Worm (Caenorhabditis elegans) whole organism, young adult: Measurements from ENCODE around the gene lias-1.

Source experiments
- B0261.1 ChIP-seq: sonication (generic microtip); optimal IDR thresholded peaks from 2 replicates; lab custom pipeline; 2016; ENCODE audit warnings: mild to moderate bottlenecking, missing genetic modification characterization, moderate library complexity, missing compliant biosample characterization
- F22D6.2 ChIP-seq: sonication (generic microtip); optimal IDR thresholded peaks from 2 replicates; lab custom pipeline; 2016; ENCODE audit warnings: mild to moderate bottlenecking, missing genetic modification characterization, missing compliant biosample characterization
- F23B12.7 ChIP-seq: sonication (generic microtip); optimal IDR thresholded peaks from 2 replicates; lab custom pipeline; 2017; ENCODE audit warnings: missing genetic modification characterization, mild to moderate bottlenecking, missing compliant biosample characterization, antibody characterized with exemption, moderate library complexity; ENCODE audit not compliant: insufficient read depth
- F33H1.4 ChIP-seq: fragments of 200-800 bp; sonication (Bioruptor generic); IDR thresholded peaks from 2 replicates; pipeline ENCODE4 v1.3.6; 2022; ENCODE audit warnings: missing genetic modification reagents, missing genetic modification characterization, missing compliant biosample characterization
- F52B5.7 ChIP-seq: sonication (generic microtip); optimal IDR thresholded peaks from 2 replicates; lab custom pipeline; 2016; ENCODE audit warnings: mild to moderate bottlenecking, missing genetic modification characterization, missing compliant biosample characterization
- K11D2.4 ChIP-seq: fragments of 200-800 bp; sonication (Bioruptor generic); IDR thresholded peaks from 2 replicates; pipeline ENCODE4 v1.3.6; 2022; ENCODE audit warnings: missing genetic modification reagents, missing genetic modification characterization, missing compliant biosample characterization
- K12H6.12 ChIP-seq: fragments of 200-800 bp; sonication (Bioruptor generic); optimal IDR thresholded peaks from 2 replicates; lab custom pipeline; 2018; ENCODE audit warnings: mild to moderate bottlenecking, missing genetic modification characterization, missing compliant biosample characterization
- Y56A3A.18 ChIP-seq: fragments of 200-800 bp; sonication (Bioruptor generic); IDR thresholded peaks from 2 replicates; pipeline ENCODE4 v1.3.6; 2022; ENCODE audit warnings: missing genetic modification reagents, missing genetic modification characterization, missing compliant biosample characterization
- ama-1 ChIP-seq, 3 experiments: fragments of 150-350 bp in 1 of 3; sonication (generic microtip) in 2 of 3; optimal IDR thresholded peaks; 2 replicates each; lab custom pipeline; 2014 to 2018; ENCODE audit warnings: missing biosample characterization in 2 of 3, missing genetic modification characterization in 2 of 3, missing genetic modification reagents in 2 of 3
- aptf-2 ChIP-seq: fragments of 200-800 bp; sonication (Bioruptor generic); conservative IDR thresholded peaks from 2 replicates; pipeline ENCODE4 v1.3.6; 2022; ENCODE audit warnings: missing genetic modification reagents, missing genetic modification characterization, missing compliant biosample characterization
- attf-5 ChIP-seq: fragments of 200-800 bp; sonication (Bioruptor generic); optimal IDR thresholded peaks from 2 replicates; lab custom pipeline; 2018; ENCODE audit warnings: mild to moderate bottlenecking, missing genetic modification characterization, missing compliant biosample characterization
- cebp-1 ChIP-seq, 2 experiments: fragments of 200-800 bp in 1 of 2; sonication (Bioruptor generic) in 1 of 2; sonication (generic microtip) in 1 of 2; IDR thresholded peaks in 1 of 2; optimal IDR thresholded peaks in 1 of 2; 2 replicates each; pipeline versions ENCODE4 v1.3.6 to Lab custom; 2017 to 2022; ENCODE audit warnings: missing compliant biosample characterization in 2 of 2, missing genetic modification characterization in 2 of 2, mild to moderate bottlenecking in 1 of 2, missing genetic modification reagents in 1 of 2, moderate library complexity in 1 of 2
- ceh-27 ChIP-seq: fragments of 200-800 bp; sonication (Bioruptor generic); optimal IDR thresholded peaks from 2 replicates; lab custom pipeline; 2018; ENCODE audit warnings: mild to moderate bottlenecking, missing genetic modification characterization, moderate library complexity, missing compliant biosample characterization
- ceh-40 ChIP-seq: fragments of 200-800 bp; sonication (Bioruptor generic); IDR thresholded peaks from 2 replicates; pipeline ENCODE4 v1.3.6; 2022; ENCODE audit warnings: missing genetic modification characterization, missing compliant biosample characterization
- ceh-79 ChIP-seq: sonication (generic microtip); optimal IDR thresholded peaks from 2 replicates; lab custom pipeline; 2017; ENCODE audit warnings: mild to moderate bottlenecking, missing genetic modification characterization, missing compliant biosample characterization
- ceh-91 ChIP-seq: fragments of 200-800 bp; sonication (Bioruptor generic); IDR thresholded peaks from 2 replicates; pipeline ENCODE4 v1.3.6; 2022; ENCODE audit warnings: missing genetic modification reagents, missing genetic modification characterization, missing compliant biosample characterization
- die-1 ChIP-seq: sonication (generic microtip); optimal IDR thresholded peaks from 2 replicates; lab custom pipeline; 2016; ENCODE audit warnings: missing genotype, mild to moderate bottlenecking, missing genetic modification characterization, missing compliant biosample characterization
- dpff-1 ChIP-seq: sonication (generic microtip); optimal IDR thresholded peaks from 2 replicates; lab custom pipeline; 2017; ENCODE audit warnings: mild to moderate bottlenecking, missing genetic modification characterization, missing compliant biosample characterization
- efl-1 ChIP-seq: fragments of 150-350 bp; optimal IDR thresholded peaks from 2 replicates; lab custom pipeline; 2014; ENCODE audit warnings: missing biosample characterization, missing genetic modification reagents, missing genetic modification characterization
- egl-18 ChIP-seq: fragments of 200-800 bp; sonication (Bioruptor generic); IDR thresholded peaks from 2 replicates; pipeline ENCODE4 v1.3.6; 2022; ENCODE audit warnings: missing genetic modification reagents, missing genetic modification characterization, missing compliant biosample characterization
- fkh-3 ChIP-seq: sonication (generic microtip); optimal IDR thresholded peaks from 2 replicates; lab custom pipeline; 2016; ENCODE audit warnings: mild to moderate bottlenecking, missing genetic modification characterization, missing compliant biosample characterization
- gei-17 ChIP-seq: fragments of 200-800 bp; sonication (Bioruptor generic); optimal IDR thresholded peaks from 2 replicates; lab custom pipeline; 2018; ENCODE audit warnings: mild to moderate bottlenecking, missing genetic modification characterization, missing compliant biosample characterization
- hlh-26 ChIP-seq: fragments of 200-800 bp; sonication (Bioruptor generic); conservative IDR thresholded peaks from 2 replicates; pipeline ENCODE4 v1.3.6; 2022; ENCODE audit warnings: missing genetic modification reagents, missing genetic modification characterization, missing compliant biosample characterization
- lin-26 ChIP-seq: fragments of 200-800 bp; sonication (Bioruptor generic); IDR thresholded peaks from 2 replicates; pipeline ENCODE4 v1.3.6; 2022; ENCODE audit warnings: missing genetic modification reagents, missing genetic modification characterization, missing compliant biosample characterization
- lin-40 ChIP-seq: sonication (generic microtip); optimal IDR thresholded peaks from 2 replicates; lab custom pipeline; 2016; ENCODE audit warnings: missing genetic modification characterization, mild to moderate bottlenecking, missing compliant biosample characterization, missing genotype, missing genetic modification reagents
- lin-54 ChIP-seq: fragments of 200-800 bp; sonication (Bioruptor generic); optimal IDR thresholded peaks from 2 replicates; lab custom pipeline; 2018; ENCODE audit warnings: mild to moderate bottlenecking, missing genetic modification characterization, missing compliant biosample characterization
- madf-3 ChIP-seq: fragments of 200-800 bp; sonication (Bioruptor generic); IDR thresholded peaks from 2 replicates; pipeline ENCODE4 v1.3.6; 2022; ENCODE audit warnings: missing genetic modification reagents, missing genetic modification characterization, missing compliant biosample characterization
- madf-8 ChIP-seq: fragments of 200-800 bp; sonication (Bioruptor generic); conservative IDR thresholded peaks from 2 replicates; pipeline ENCODE4 v1.3.6; 2022; ENCODE audit warnings: missing genetic modification reagents, missing genetic modification characterization, missing compliant biosample characterization
- mxl-1 ChIP-seq: sonication (generic microtip); optimal IDR thresholded peaks from 2 replicates; lab custom pipeline; 2016; ENCODE audit warnings: missing genetic modification characterization, missing compliant biosample characterization
- nhr-120 ChIP-seq: fragments of 200-800 bp; sonication (Bioruptor generic); IDR thresholded peaks from 2 replicates; pipeline ENCODE4 v1.3.6; 2022; ENCODE audit warnings: missing genetic modification characterization, missing compliant biosample characterization
- nhr-179 ChIP-seq: sonication (generic microtip); optimal IDR thresholded peaks from 2 replicates; lab custom pipeline; 2016; ENCODE audit warnings: mild to moderate bottlenecking, missing genetic modification characterization, missing compliant biosample characterization
- pbrm-1 ChIP-seq: fragments of 200-800 bp; sonication (Bioruptor generic); IDR thresholded peaks from 2 replicates; pipeline ENCODE4 v1.3.6; 2022; ENCODE audit warnings: missing genetic modification reagents, missing genetic modification characterization, missing compliant biosample characterization
- rcor-1 ChIP-seq: fragments of 200-800 bp; sonication (Bioruptor generic); IDR thresholded peaks from 2 replicates; pipeline ENCODE4 v1.3.6; 2022; ENCODE audit warnings: missing genetic modification reagents, missing genetic modification characterization, missing compliant biosample characterization
- rpc-1 ChIP-seq, 2 experiments: fragments of 150-350 bp in 1 of 2; sonication (generic microtip) in 1 of 2; optimal IDR thresholded peaks; 2 replicates each; lab custom pipeline; 2014 to 2018; ENCODE audit warnings: missing biosample characterization in 1 of 2, missing genetic modification characterization in 1 of 2, missing genetic modification reagents in 1 of 2, missing genotype in 1 of 2
- snpc-1.1 ChIP-seq: sonication (generic microtip); optimal IDR thresholded peaks from 2 replicates; lab custom pipeline; 2017; ENCODE audit warnings: missing genetic modification characterization, mild to moderate bottlenecking, missing compliant biosample characterization, antibody characterized with exemption, moderate library complexity, missing genotype, missing genetic modification reagents; ENCODE audit not compliant: insufficient read depth
- snpc-1.3 ChIP-seq: sonication (generic microtip); optimal IDR thresholded peaks from 2 replicates; lab custom pipeline; 2017; ENCODE audit warnings: missing genetic modification characterization, mild to moderate bottlenecking, missing compliant biosample characterization, antibody characterized with exemption, moderate library complexity, missing genotype, missing genetic modification reagents; ENCODE audit not compliant: insufficient read depth
- sptf-2 ChIP-seq: fragments of 200-800 bp; sonication (Bioruptor generic); optimal IDR thresholded peaks from 2 replicates; lab custom pipeline; 2018; ENCODE audit warnings: mild to moderate bottlenecking, missing genetic modification characterization, missing compliant biosample characterization
- zfh-2 ChIP-seq: fragments of 200-800 bp; sonication (Bioruptor generic); conservative IDR thresholded peaks from 2 replicates; pipeline ENCODE4 v1.3.6; 2022; ENCODE audit warnings: missing genetic modification reagents, missing genetic modification characterization, missing compliant biosample characterization
- ztf-28 ChIP-seq: fragments of 200-800 bp; sonication (Bioruptor generic); IDR thresholded peaks from 2 replicates; pipeline ENCODE4 v1.3.6; 2022; ENCODE audit warnings: missing genetic modification reagents, missing genetic modification characterization, missing compliant biosample characterization
- ztf-3 ChIP-seq: fragments of 200-800 bp; sonication (Bioruptor generic); optimal IDR thresholded peaks from 2 replicates; lab custom pipeline; 2018; ENCODE audit warnings: mild to moderate bottlenecking, missing genetic modification characterization, missing compliant biosample characterization
- ztf-6 ChIP-seq: fragments of 200-800 bp; sonication (Bioruptor generic); IDR thresholded peaks from 2 replicates; pipeline ENCODE4 v1.3.6; 2022; ENCODE audit warnings: missing genetic modification reagents, missing genetic modification characterization, missing compliant biosample characterization

The lias-1 gene

ce11 chrIII:3543071-3543470 lies 38.2 kb upstream of the lias-1 start:
- TF ChIP-seq ztf-6 (GFP tag; lab: Robert Waterston, UW) (no peak), mxl-1 (no peak), cebp-1 (GFP tag; IDR thresholded peaks at IDR 0.05; lab: Robert Waterston, UW) (no peak), cebp-1 (tag; optimal IDR thresholded peaks at IDR 0.05; lab: Kevin White, UChicago) (peak; percentile 44), ceh-79 (tag; lab: Kevin White, UChicago) (no peak), B0261.1 (tag; lab: Kevin White, UChicago) (no peak), ceh-91 (GFP tag; lab: Robert Waterston, UW) (no peak)

ce11 chrIII:3542105-3542504 lies 37.2 kb upstream of the lias-1 start:
- TF ChIP-seq cebp-1 (GFP tag; IDR thresholded peaks at IDR 0.05; lab: Robert Waterston, UW) (0 out of 2 replicates have a peak, but pooled peaks have one; percentile 26), cebp-1 (tag; optimal IDR thresholded peaks at IDR 0.05; lab: Kevin White, UChicago) (peak; percentile 85), zfh-2 (peak; percentile 86), efl-1 (GFP tag; lab: Kevin White, UChicago) (no peak), die-1 (tag; lab: Kevin White, UChicago) (no peak), madf-3 (GFP tag; lab: Robert Waterston, UW) (no peak), gei-17 (GFP tag; lab: Kevin White, UChicago) (no peak)

ce11 chrIII:3541539-3541938 lies 36.6 kb upstream of the lias-1 start, which contains the start of gene ben-1:
Gene ben-1, minus strand, starts transcription at chrIII:3541639.
- no peak for TF ChIP-seq hlh-26 (GFP tag; lab: Robert Waterston, UW)
- TF ChIP-seq pbrm-1 (GFP tag; lab: Robert Waterston, UW) = no peak
- no peak for TF ChIP-seq sptf-2 (GFP tag; lab: Kevin White, UChicago)
- TF ChIP-seq ama-1 (optimal IDR thresholded peaks at IDR 0.05; lab: Kevin White, UChicago) = no peak
- no peak for TF ChIP-seq ama-1 (GFP tag; optimal IDR thresholded peaks at IDR 0.05; lab: Kevin White, UChicago)
- TF ChIP-seq Y56A3A.18 (GFP tag; lab: Robert Waterston, UW) = no peak

DNA sequence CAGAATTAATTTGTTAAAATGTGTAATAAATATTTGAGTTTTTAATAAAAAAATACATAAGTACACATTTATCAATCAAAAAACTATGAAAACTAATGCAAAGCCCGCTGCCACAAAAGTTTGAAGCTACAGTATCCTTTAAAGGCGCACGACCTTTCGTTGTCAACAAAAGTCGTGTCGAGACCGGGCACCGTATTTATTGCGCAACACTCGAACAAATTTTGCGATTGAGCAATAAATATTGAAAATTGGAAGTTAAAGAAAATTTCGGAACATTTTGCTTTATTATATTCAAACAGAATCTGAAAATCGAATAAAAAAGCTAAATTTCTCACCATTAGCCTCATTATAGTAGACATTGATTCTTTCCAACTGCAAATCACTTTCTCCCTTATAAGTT lies 36.2 kb upstream of the lias-1 start:
- TF ChIP-seq F33H1.4 = no peak
- no peak for TF ChIP-seq ztf-28 (GFP tag; lab: Robert Waterston, UW)
- no peak for TF ChIP-seq snpc-1.1 (tag; lab: Kevin White, UChicago)
- TF ChIP-seq rcor-1 = no peak
- TF ChIP-seq aptf-2 (GFP tag; lab: Robert Waterston, UW) = no peak
- TF ChIP-seq madf-8 (GFP tag; lab: Robert Waterston, UW) = no peak
- TF ChIP-seq snpc-1.3 = no peak
- TF ChIP-seq fkh-3 = no peak
- no peak for TF ChIP-seq dpff-1 (tag; lab: Kevin White, UChicago)
- TF ChIP-seq F22D6.2 (tag; lab: Kevin White, UChicago) = no peak
- TF ChIP-seq lin-40 (tag; lab: Kevin White, UChicago) = no peak
- no peak for TF ChIP-seq K11D2.4 (GFP tag; lab: Robert Waterston, UW)

ce11 chrIII:3540424-3540823 lies 35.5 kb upstream of the lias-1 start:
- TF ChIP-seq lin-54 (GFP tag; lab: Kevin White, UChicago) (peak; percentile 31), lin-26 (no peak), attf-5 (GFP tag; lab: Kevin White, UChicago) (peak; percentile 75), egl-18 (no peak), ceh-40 (GFP tag; lab: Robert Waterston, UW) (no peak), gei-17 (GFP tag; lab: Kevin White, UChicago) (no peak), ztf-3 (GFP tag; lab: Kevin White, UChicago) (no peak), cebp-1 (GFP tag; IDR thresholded peaks at IDR 0.05; lab: Robert Waterston, UW) (no peak), cebp-1 (tag; optimal IDR thresholded peaks at IDR 0.05; lab: Kevin White, UChicago) (peak; percentile 41), F23B12.7 (peak; percentile 2), K12H6.12 (tag; lab: Kevin White, UChicago) (peak; percentile 30), efl-1 (GFP tag; lab: Kevin White, UChicago) (peak; percentile 5), nhr-179 (tag; lab: Kevin White, UChicago) (no peak), F52B5.7 (no peak), rpc-1 (optimal IDR thresholded peaks at IDR 0.05; lab: Kevin White, UChicago) (no peak), rpc-1 (tag; optimal IDR thresholded peaks at IDR 0.05; lab: Kevin White, UChicago) (no peak), nhr-120 (no peak), ceh-27 (peak; percentile 24)
